Worm (Caenorhabditis elegans): ENCODE measurements around the gene H20J04.4.

H20J04.4 gene

DNA sequence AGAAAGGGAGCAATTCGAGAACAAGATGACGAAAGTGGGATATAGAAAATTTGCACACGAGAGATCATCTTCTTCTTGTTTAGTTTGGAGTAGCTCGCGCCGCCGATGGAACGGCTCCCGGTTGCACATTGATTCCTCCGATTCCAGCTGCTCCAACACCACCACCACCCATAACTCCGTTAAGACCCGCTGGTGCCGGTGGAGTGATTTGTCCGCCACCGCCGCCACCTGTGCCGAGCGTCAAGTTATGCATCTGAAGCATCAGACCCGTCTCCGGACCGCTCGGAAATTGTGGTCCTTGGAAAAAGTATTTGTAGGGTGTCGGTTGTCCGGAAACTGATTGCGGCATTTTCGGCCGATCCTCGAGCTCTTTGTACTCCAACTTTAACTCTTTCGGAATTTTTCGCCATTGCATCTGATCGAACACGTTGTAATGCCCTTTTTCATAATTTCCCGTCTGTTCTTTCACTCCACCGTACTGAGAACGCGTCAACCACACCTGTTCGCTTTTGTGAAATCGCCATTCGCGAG lies 44.1 kb downstream of the H20J04.4 start (continued):
- no peak for TF ChIP-seq egl-44 (GFP tag; IDR thresholded peaks at IDR 0.05)
- no peak for TF ChIP-seq nhr-80 (tag; optimal IDR thresholded peaks at IDR 0.05)
- TF ChIP-seq snpc-1.3 (tag; optimal IDR thresholded peaks at IDR 0.05; ENCODE audit: insufficient read depth), result no peak
- no peak for TF ChIP-seq snpc-1.1 (tag; optimal IDR thresholded peaks at IDR 0.05; ENCODE audit: insufficient read depth)
- no peak for TF ChIP-seq T07F8.4 (tag; optimal IDR thresholded peaks at IDR 0.05)
- TF ChIP-seq rcor-1 (GFP tag; IDR thresholded peaks at IDR 0.05), result no peak
- TF ChIP-seq sptf-2 (GFP tag; optimal IDR thresholded peaks at IDR 0.05), result no peak
- no peak for TF ChIP-seq F57A8.1 (GFP tag; optimal IDR thresholded peaks at IDR 0.05)
- TF ChIP-seq cebp-1 (GFP tag; IDR thresholded peaks at IDR 0.05), result no peak
- TF ChIP-seq cebp-1 (tag; optimal IDR thresholded peaks at IDR 0.05), result no peak

ce11 chrII:4374885-4375284 lies 46.1 kb downstream of the H20J04.4 start:
- peak; percentile 72 for TF ChIP-seq efl-1 (GFP tag; optimal IDR thresholded peaks at IDR 0.05)
- no peak for TF ChIP-seq mcd-1 (GFP tag; IDR thresholded peaks at IDR 0.05)
- TF ChIP-seq unc-62 (GFP tag; optimal IDR thresholded peaks at IDR 0.05), result no peak
- no peak for TF ChIP-seq Y79H2A.3 (GFP tag; conservative IDR thresholded peaks at IDR 0.05)
- peak; percentile 59 for TF ChIP-seq lsl-1 (GFP tag; optimal IDR thresholded peaks at IDR 0.05)
- peak; percentile 88 for TF ChIP-seq madf-6 (GFP tag; IDR thresholded peaks at IDR 0.05)
- TF ChIP-seq xnd-1 (tag; optimal IDR thresholded peaks at IDR 0.05), result peak; percentile 64
- TF ChIP-seq F33H1.4 (GFP tag; IDR thresholded peaks at IDR 0.05), result peak; percentile 54
- no peak for TF ChIP-seq Y53G8AR.9 (GFP tag; conservative IDR thresholded peaks at IDR 0.05)
- peak; percentile 29; the same call in 1 of the 2 replicates for TF ChIP-seq D2030.7 (GFP tag; IDR thresholded peaks at IDR 0.05)
- no peak for TF ChIP-seq K11D2.4 (GFP tag; IDR thresholded peaks at IDR 0.05)
- no peak for TF ChIP-seq ekl-4 (GFP tag; IDR thresholded peaks at IDR 0.05)
- no peak for TF ChIP-seq unc-130 (GFP tag; optimal IDR thresholded peaks at IDR 0.05)
- no peak for TF ChIP-seq T07F8.4 (tag; optimal IDR thresholded peaks at IDR 0.05)
- peak; percentile 68 for TF ChIP-seq ceh-91 (GFP tag; IDR thresholded peaks at IDR 0.05)
- TF ChIP-seq zfh-2 (GFP tag; conservative IDR thresholded peaks at IDR 0.05), result no peak
- TF ChIP-seq madf-8 (GFP tag; conservative IDR thresholded peaks at IDR 0.05), result peak; percentile 76
- peak; percentile 28 for TF ChIP-seq lin-54 (GFP tag; optimal IDR thresholded peaks at IDR 0.05)
- no peak for TF ChIP-seq C06A6.2 (GFP tag; conservative IDR thresholded peaks at IDR 0.05)

ce11 chrII:4376295-4377172 lies 47.7 kb downstream of the H20J04.4 start, which contains the start of gene ntl-2:
ntl-2 (minus strand) TSS chrII:4376465.
- peak; percentile 86; the same call in 1 of the 2 replicates for TF ChIP-seq Y56A3A.18 (GFP tag; IDR thresholded peaks at IDR 0.05)
- peak; percentile 34 for TF ChIP-seq snpc-4 (GFP tag; optimal IDR thresholded peaks at IDR 0.05)
- peak in 3 of 4 experiments; percentile 29 to 76 (median 69) for TF ChIP-seq snpc-4 (tag; optimal IDR thresholded peaks at IDR 0.05)
- 0 out of 2 replicates have a peak, but pooled peaks have one; percentile 35 for TF ChIP-seq bed-2 (GFP tag; IDR thresholded peaks at IDR 0.05)
- TF ChIP-seq nfya-2 (GFP tag; IDR thresholded peaks at IDR 0.05), result 0 out of 2 replicates have a peak, but pooled peaks have one; percentile 38
- TF ChIP-seq snpc-3.4 (tag; optimal IDR thresholded peaks at IDR 0.05), result peak; percentile 16
- peak; percentile 6 for TF ChIP-seq fkh-3 (tag; optimal IDR thresholded peaks at IDR 0.05)
- no peak for TF ChIP-seq nhr-179 (tag; optimal IDR thresholded peaks at IDR 0.05)
- no peak for TF ChIP-seq ceh-58 (GFP tag; IDR thresholded peaks at IDR 0.05)
- peak; percentile 46 for TF ChIP-seq F33H1.4 (GFP tag; IDR thresholded peaks at IDR 0.05)
- TF ChIP-seq madf-10 (tag; optimal IDR thresholded peaks at IDR 0.05), result peak; percentile 75
- TF ChIP-seq aptf-3 (GFP tag; IDR thresholded peaks at IDR 0.05), result no peak
- TF ChIP-seq ceh-40 (GFP tag; IDR thresholded peaks at IDR 0.05), result no peak
- no peak for TF ChIP-seq rec-8 (tag; optimal IDR thresholded peaks at IDR 0.05)
- TF ChIP-seq nfyb-1 (GFP tag; IDR thresholded peaks at IDR 0.05), result peak; percentile 97
- TF ChIP-seq F39B2.1 (GFP tag; IDR thresholded peaks at IDR 0.05), result no peak
- no peak for TF ChIP-seq xnd-1 (tag; optimal IDR thresholded peaks at IDR 0.05)
- peak; percentile 99 for TF ChIP-seq B0336.3 (GFP tag; IDR thresholded peaks at IDR 0.05)
- TF ChIP-seq K12H6.12 (tag; optimal IDR thresholded peaks at IDR 0.05), result peak; percentile 98
